Fruit fly (Drosophila melanogaster) whole organism, pupa: ENCODE data around the gene mamo.
"Not testable (repeated sequence)": the region's sequence is repeated elsewhere in the genome, so short reads cannot be mapped to it uniquely, and the experiment has no call there.

Experiments used
- CG10348 ChIP-seq: fragments of 200-800 bp; sonication (Bioruptor generic); IDR thresholded peaks from 2 replicates; pipeline ENCODE4 v1.3.6; 2022; ENCODE audit warnings: missing biosample characterization, missing genetic modification characterization
- CG12605 ChIP-seq: fragments of 200-800 bp; sonication (Bioruptor generic); IDR thresholded peaks from 2 replicates; pipeline ENCODE4 v1.3.6; 2022; ENCODE audit warnings: missing biosample characterization, missing genetic modification characterization
- CG13204 ChIP-seq: fragments of 200-800 bp; sonication (Bioruptor generic); optimal IDR thresholded peaks from 2 replicates; lab custom pipeline; 2018; ENCODE audit warnings: missing biosample characterization, mild to moderate bottlenecking, missing genetic modification characterization, moderate library complexity
- CG14655 ChIP-seq: fragments of 200-800 bp; sonication (Bioruptor generic); optimal IDR thresholded peaks from 3 replicates; lab custom pipeline; 2017; ENCODE audit warnings: mild to moderate bottlenecking, missing biosample characterization, missing genetic modification reagents, missing genetic modification characterization
- CG15710 ChIP-seq: fragments of 200-800 bp; sonication (Bioruptor generic); optimal IDR thresholded peaks from 2 replicates; lab custom pipeline; 2018; ENCODE audit warnings: missing biosample characterization, mild to moderate bottlenecking, missing genetic modification characterization, moderate library complexity
- CG17806 ChIP-seq: fragments of 200-800 bp; sonication (Bioruptor generic); optimal IDR thresholded peaks from 2 replicates; lab custom pipeline; 2018; ENCODE audit warnings: missing biosample characterization, mild to moderate bottlenecking, missing genetic modification characterization, moderate library complexity
- CG32121 ChIP-seq: fragments of 200-800 bp; sonication (Bioruptor generic); IDR thresholded peaks from 2 replicates; pipeline ENCODE4 v1.3.6; 2022; ENCODE audit warnings: missing biosample characterization, missing genetic modification characterization
- CG34367 ChIP-seq: fragments of 200-800 bp; sonication (Bioruptor generic); optimal IDR thresholded peaks from 2 replicates; lab custom pipeline; 2018; ENCODE audit warnings: missing biosample characterization, mild to moderate bottlenecking, missing genetic modification characterization
- CG4496 ChIP-seq: fragments of 200-800 bp; sonication (Bioruptor generic); IDR thresholded peaks from 3 replicates; pipeline ENCODE4 v1.3.6; 2022; ENCODE audit warnings: missing biosample characterization, missing genetic modification characterization
- CG8159 ChIP-seq: fragments of 200-800 bp; sonication (Bioruptor generic); optimal IDR thresholded peaks from 3 replicates; lab custom pipeline; 2018; ENCODE audit warnings: missing biosample characterization, mild to moderate bottlenecking, missing genetic modification characterization, moderate library complexity
- CG8301 ChIP-seq: fragments of 200-800 bp; sonication (Bioruptor generic); optimal IDR thresholded peaks from 2 replicates; lab custom pipeline; 2018; ENCODE audit warnings: missing biosample characterization, mild to moderate bottlenecking, missing genetic modification characterization
- CG9948 ChIP-seq: fragments of 200-800 bp; sonication (Bioruptor generic); optimal IDR thresholded peaks from 2 replicates; lab custom pipeline; 2018; ENCODE audit warnings: missing biosample characterization, mild to moderate bottlenecking, missing genetic modification characterization, moderate library complexity
- D1 ChIP-seq: fragments of 200-800 bp; sonication (Bioruptor generic); optimal IDR thresholded peaks from 2 replicates; lab custom pipeline; 2018; ENCODE audit warnings: missing biosample characterization, mild to moderate bottlenecking, missing genetic modification characterization, moderate library complexity
- EcR ChIP-seq: fragments of 200-800 bp; sonication (Bioruptor generic); optimal IDR thresholded peaks from 3 replicates; lab custom pipeline; 2019; ENCODE audit warnings: missing biosample characterization, missing genetic modification characterization, mild to moderate bottlenecking, moderate library complexity, missing genetic modification reagents
- Ets98B ChIP-seq: fragments of 200-800 bp; sonication (Bioruptor generic); IDR thresholded peaks from 2 replicates; pipeline ENCODE4 v1.3.6; 2022; ENCODE audit warnings: missing biosample characterization, missing genetic modification characterization
- Pif1A ChIP-seq: fragments of 200-800 bp; sonication (Bioruptor generic); optimal IDR thresholded peaks from 3 replicates; lab custom pipeline; 2016; ENCODE audit warnings: missing biosample characterization, missing genetic modification characterization
- Pif1B ChIP-seq: fragments of 200-800 bp; sonication (Bioruptor generic); optimal IDR thresholded peaks from 3 replicates; lab custom pipeline; 2016; ENCODE audit warnings: missing biosample characterization, missing genetic modification characterization
- Snoo ChIP-seq: fragments of 200-800 bp; sonication (Bioruptor generic); optimal IDR thresholded peaks from 3 replicates; lab custom pipeline; 2017; ENCODE audit warnings: missing biosample characterization, mild to moderate bottlenecking, missing genetic modification characterization, inconsistent platforms
- fd96Ca ChIP-seq: fragments of 200-800 bp; sonication (Bioruptor generic); IDR thresholded peaks from 3 replicates; pipeline ENCODE4 v1.3.6; 2022; ENCODE audit warnings: missing biosample characterization, missing genetic modification characterization
- gl ChIP-seq: fragments of 200-800 bp; sonication (Bioruptor generic); optimal IDR thresholded peaks from 2 replicates; lab custom pipeline; 2018; ENCODE audit warnings: missing biosample characterization, mild to moderate bottlenecking, missing genetic modification characterization
- rn ChIP-seq: fragments of 200-800 bp; sonication (Bioruptor generic); IDR thresholded peaks from 2 replicates; pipeline ENCODE4 v1.3.6; 2022; ENCODE audit warnings: missing biosample characterization, missing genetic modification characterization

mamo gene

dm6 chrX:14015445-14015720 lies 25.1 kb upstream of the mamo start:
- TF ChIP-seq CG32121 (GFP tag; lab: Robert Waterston, UW) (no peak), Pif1B (GFP tag; lab: Kevin White, UChicago) (no peak), CG14655 (GFP tag; lab: Kevin White, UChicago) (no peak), CG17806 (no peak), fd96Ca (no peak), rn (GFP tag; lab: Robert Waterston, UW) (no peak), Ets98B (GFP tag; lab: Robert Waterston, UW) (no peak), CG9948 (tag; lab: Kevin White, UChicago) (no peak)

- TF ChIP-seq gl (tag; lab: Kevin White, UChicago) (no peak), CG4496 (GFP tag; lab: Robert Waterston, UW) (peak; percentile 44; the same call in 1 of the 3 replicates)
Measured at dm6 chrX:14014678-14015444, 24.5 kb upstream of the mamo start.

dm6 chrX:14014177-14014576 lies 23.9 kb upstream of the mamo start:
- TF ChIP-seq Ets98B (GFP tag; lab: Robert Waterston, UW) = no peak
- TF ChIP-seq EcR (GFP tag; lab: Kevin White, UChicago) = no peak
- no peak for TF ChIP-seq gl (tag; lab: Kevin White, UChicago)
- TF ChIP-seq CG10348 (GFP tag; lab: Robert Waterston, UW) = no peak
- TF ChIP-seq CG9948 (tag; lab: Kevin White, UChicago) = no peak
- TF ChIP-seq CG8159 (tag; lab: Kevin White, UChicago) = no peak
- no peak for TF ChIP-seq CG15710 (tag; lab: Kevin White, UChicago)
- TF ChIP-seq CG12605 (GFP tag; lab: Robert Waterston, UW) = no peak
- no peak for TF ChIP-seq Pif1B (GFP tag; lab: Kevin White, UChicago)
- no peak for TF ChIP-seq Pif1A (GFP tag; lab: Kevin White, UChicago)
- no peak for TF ChIP-seq Snoo
- TF ChIP-seq CG8301 (tag; lab: Kevin White, UChicago) = no peak
- no peak for TF ChIP-seq CG13204 (GFP tag; lab: Kevin White, UChicago)
- TF ChIP-seq D1 (tag; lab: Kevin White, UChicago) = no peak
- TF ChIP-seq rn (GFP tag; lab: Robert Waterston, UW) = no peak
- no peak for TF ChIP-seq CG14655 (GFP tag; lab: Kevin White, UChicago)
- no peak for TF ChIP-seq CG17806
- TF ChIP-seq fd96Ca = no peak
- TF ChIP-seq, all 21 proteins: peak for 0

dm6 chrX:13999910-14000309 lies 9.6 kb upstream of the mamo start, which contains the start of gene Ste12DOR:
Gene Ste12DOR (plus strand): TSS chrX:14000210.
- not testable (repeated sequence) for TF ChIP-seq CG9948 (tag; lab: Kevin White, UChicago); Snoo; gl (tag; lab: Kevin White, UChicago)
- TF ChIP-seq, all 21 proteins: peak for 0; not testable (repeated sequence) for 21

dm6 chrX:13996724-13997281 lies 6.5 kb upstream of the mamo start:
- no peak for TF ChIP-seq Pif1B (GFP tag; lab: Kevin White, UChicago)
- no peak for TF ChIP-seq CG13204 (GFP tag; lab: Kevin White, UChicago)
- TF ChIP-seq rn (GFP tag; lab: Robert Waterston, UW) = no peak
- no peak; the same call in 1 of the 2 replicates for TF ChIP-seq Ets98B (GFP tag; lab: Robert Waterston, UW)
- TF ChIP-seq Pif1A (GFP tag; lab: Kevin White, UChicago) = no peak
- TF ChIP-seq CG34367 (tag; lab: Kevin White, UChicago) = no peak
- no peak for TF ChIP-seq CG8159 (tag; lab: Kevin White, UChicago)
- TF ChIP-seq CG12605 (GFP tag; lab: Robert Waterston, UW) = no peak
- no peak for TF ChIP-seq fd96Ca

dm6 chrX:13995977-13996723 lies 5.8 kb upstream of the mamo start, which contains the start of gene ben:
Gene ben (plus strand): TSS chrX:13996345.
- TF ChIP-seq fd96Ca (peak; percentile 84), Pif1A (GFP tag; lab: Kevin White, UChicago) (peak; percentile 66), EcR (GFP tag; lab: Kevin White, UChicago) (no peak), CG17806 (peak; percentile 60), gl (tag; lab: Kevin White, UChicago) (peak; percentile 2), CG9948 (tag; lab: Kevin White, UChicago) (peak; percentile 76), CG8301 (tag; lab: Kevin White, UChicago) (peak; percentile 66), CG32121 (GFP tag; lab: Robert Waterston, UW) (peak; percentile 74), CG8159 (tag; lab: Kevin White, UChicago) (peak; percentile 81), CG10348 (GFP tag; lab: Robert Waterston, UW) (no peak; the same call in 1 of the 2 replicates), Pif1B (GFP tag; lab: Kevin White, UChicago) (peak; percentile 61), CG15710 (tag; lab: Kevin White, UChicago) (peak; percentile 82), CG13204 (GFP tag; lab: Kevin White, UChicago) (peak; percentile 42), rn (GFP tag; lab: Robert Waterston, UW) (peak; percentile 55; the same call in 1 of the 2 replicates), CG12605 (GFP tag; lab: Robert Waterston, UW) (peak; percentile 50; the same call in 1 of the 2 replicates), CG34367 (tag; lab: Kevin White, UChicago) (peak; percentile 72), D1 (tag; lab: Kevin White, UChicago) (no peak), CG14655 (GFP tag; lab: Kevin White, UChicago) (peak; percentile 79), Ets98B (GFP tag; lab: Robert Waterston, UW) (peak; percentile 67), Snoo (peak; percentile 80), CG4496 (GFP tag; lab: Robert Waterston, UW) (peak; percentile 87)
- TF ChIP-seq, all 21 proteins: peak for 18
